Fruit fly (Drosophila melanogaster) whole organism, embryonic: ENCODE results near the gene Chd3.

Experiments
- Abd-B ChIP-seq: fragments of 200-800 bp; sonication (Bioruptor generic); optimal IDR thresholded peaks from 2 replicates; lab custom pipeline; 2018; ENCODE audit warnings: missing biosample characterization, mild to moderate bottlenecking, missing genetic modification characterization, moderate library complexity
- BEAF-32 ChIP-seq: fragments of 200-800 bp; sonication (Bioruptor generic); optimal IDR thresholded peaks from 3 replicates; lab custom pipeline; 2017; ENCODE audit warnings: missing biosample characterization, missing genetic modification characterization, mild to moderate bottlenecking, moderate library complexity, missing genetic modification reagents
- CG10209 ChIP-seq: fragments of 200-800 bp; sonication (Bioruptor generic); optimal IDR thresholded peaks from 3 replicates; lab custom pipeline; 2017; ENCODE audit warnings: missing biosample characterization, mild to moderate bottlenecking, missing genetic modification characterization, missing genetic modification reagents
- CG12071 ChIP-seq: fragments of 200-800 bp; sonication (Bioruptor generic); optimal IDR thresholded peaks from 3 replicates; lab custom pipeline; 2018; ENCODE audit warnings: missing biosample characterization, mild to moderate bottlenecking, missing genetic modification characterization
- CG12219 ChIP-seq: fragments of 200-800 bp; sonication (Bioruptor generic); optimal IDR thresholded peaks from 3 replicates; lab custom pipeline; 2018; ENCODE audit warnings: missing biosample characterization, mild to moderate bottlenecking, missing genetic modification characterization
- CG12744 ChIP-seq: fragments of 200-800 bp; sonication (Bioruptor generic); optimal IDR thresholded peaks from 2 replicates; lab custom pipeline; 2016; ENCODE audit warnings: missing biosample characterization, missing genetic modification characterization
- CG12769 ChIP-seq: fragments of 200-800 bp; sonication (Bioruptor generic); optimal IDR thresholded peaks from 2 replicates; lab custom pipeline; 2019; ENCODE audit warnings: missing biosample characterization, mild to moderate bottlenecking, missing genetic modification characterization, moderate library complexity
- CG13296 ChIP-seq: fragments of 200-800 bp; sonication (Bioruptor generic); optimal IDR thresholded peaks from 3 replicates; lab custom pipeline; 2018; ENCODE audit warnings: missing biosample characterization, mild to moderate bottlenecking, missing genetic modification characterization
- CG13424 ChIP-seq: fragments of 200-800 bp; sonication (Bioruptor generic); optimal IDR thresholded peaks from 2 replicates; lab custom pipeline; 2019; ENCODE audit warnings: missing biosample characterization, mild to moderate bottlenecking, missing genetic modification characterization, moderate library complexity
- CG13894 ChIP-seq: fragments of 200-800 bp; sonication (Bioruptor generic); optimal IDR thresholded peaks from 3 replicates; lab custom pipeline; 2018; ENCODE audit warnings: missing biosample characterization, mild to moderate bottlenecking, missing genetic modification characterization, moderate library complexity
- CG14667 ChIP-seq: fragments of 200-800 bp; sonication (Bioruptor generic); IDR thresholded peaks from 2 replicates; pipeline ENCODE4 v1.3.6; 2022; ENCODE audit warnings: missing biosample characterization, missing genetic modification characterization
- CG15269 ChIP-seq: fragments of 200-800 bp; sonication (Bioruptor generic); optimal IDR thresholded peaks from 2 replicates; lab custom pipeline; 2018; ENCODE audit warnings: missing biosample characterization, mild to moderate bottlenecking, missing genetic modification characterization, moderate library complexity
- CG18599 ChIP-seq: fragments of 200-800 bp; sonication (Bioruptor generic); optimal IDR thresholded peaks from 3 replicates; lab custom pipeline; 2017; ENCODE audit warnings: missing biosample characterization, missing genetic modification characterization, mild to moderate bottlenecking, moderate library complexity, missing genetic modification reagents
- CG2678 ChIP-seq: fragments of 200-800 bp; sonication (Bioruptor generic); optimal IDR thresholded peaks from 3 replicates; lab custom pipeline; 2019; ENCODE audit warnings: missing biosample characterization, mild to moderate bottlenecking, missing genetic modification characterization, moderate library complexity
- CG3281 ChIP-seq: fragments of 200-800 bp; sonication (Bioruptor generic); optimal IDR thresholded peaks from 3 replicates; lab custom pipeline; 2017; ENCODE audit warnings: missing biosample characterization, mild to moderate bottlenecking, missing genetic modification characterization
- CG5953 ChIP-seq: fragments of 200-800 bp; sonication (Bioruptor generic); IDR thresholded peaks from 2 replicates; pipeline ENCODE4 v1.3.6; 2022; ENCODE audit warnings: missing biosample characterization, missing genetic modification characterization
- CG6813 ChIP-seq: fragments of 200-800 bp; sonication (Bioruptor generic); optimal IDR thresholded peaks from 2 replicates; lab custom pipeline; 2017; ENCODE audit warnings: missing biosample characterization, missing genetic modification characterization, mild to moderate bottlenecking, moderate library complexity, missing genetic modification reagents
- CG8290 ChIP-seq, 3 experiments: fragments of 200-800 bp; sonication (Bioruptor generic); optimal IDR thresholded peaks; 2 replicates each; lab custom pipeline; 2016 to 2019; ENCODE audit warnings: missing biosample characterization in 3 of 3, missing genetic modification characterization in 3 of 3, mild to moderate bottlenecking in 2 of 3, moderate library complexity in 1 of 3
- CHES-1-like ChIP-seq: fragments of 200-800 bp; sonication (Bioruptor generic); optimal IDR thresholded peaks from 2 replicates; lab custom pipeline; 2016; ENCODE audit warnings: missing biosample characterization, missing genetic modification characterization
- Fer1 ChIP-seq: fragments of 200-800 bp; sonication (Bioruptor generic); optimal IDR thresholded peaks from 2 replicates; lab custom pipeline; 2017; ENCODE audit warnings: missing biosample characterization, mild to moderate bottlenecking, missing genetic modification characterization
- Hr51 ChIP-seq, 2 experiments: fragments of 200-800 bp; sonication (Bioruptor generic); optimal IDR thresholded peaks; 2 replicates in 1 of 2; 3 replicates in 1 of 2; lab custom pipeline; 2016 to 2018; ENCODE audit warnings: missing biosample characterization in 2 of 2, missing genetic modification characterization in 2 of 2, mild to moderate bottlenecking in 1 of 2, moderate library complexity in 1 of 2
- Max ChIP-seq: fragments of 200-800 bp; sonication (Bioruptor generic); optimal IDR thresholded peaks from 2 replicates; lab custom pipeline; 2016; ENCODE audit warnings: missing biosample characterization, mild to moderate bottlenecking, missing genetic modification characterization
- Med ChIP-seq: fragments of 200-800 bp; sonication (Bioruptor generic); peaks from one replicate; lab custom pipeline; 2016; ENCODE audit warnings: missing biosample characterization, missing genetic modification characterization, mild to moderate bottlenecking, inconsistent platforms, moderate library complexity
- Pdp1 ChIP-seq, 2 experiments: fragments of 200-800 bp; sonication (Bioruptor generic); optimal IDR thresholded peaks; 3 replicates each; lab custom pipeline; 2016; ENCODE audit warnings: missing biosample characterization in 2 of 2, missing genetic modification characterization in 2 of 2, mild to moderate bottlenecking in 1 of 2, moderate library complexity in 1 of 2
- Spps ChIP-seq: fragments of 200-800 bp; sonication (Bioruptor generic); optimal IDR thresholded peaks from 2 replicates; lab custom pipeline; 2018; ENCODE audit warnings: missing biosample characterization, mild to moderate bottlenecking, missing genetic modification characterization
- Sry-δ ChIP-seq: fragments of 200-800 bp; sonication (Bioruptor generic); optimal IDR thresholded peaks from 2 replicates; lab custom pipeline; 2016; ENCODE audit warnings: missing biosample characterization, missing genetic modification characterization
- gsb ChIP-seq: fragments of 200-800 bp; sonication (Bioruptor generic); IDR thresholded peaks from 2 replicates; pipeline ENCODE4 v1.3.6; 2022; ENCODE audit warnings: missing biosample characterization, missing genetic modification characterization
- gt ChIP-seq: fragments of 200-800 bp; sonication (Bioruptor generic); IDR thresholded peaks from 2 replicates; pipeline ENCODE4 v1.3.6; 2022; ENCODE audit warnings: missing biosample characterization, missing genetic modification characterization
- insv ChIP-seq, 2 experiments: fragments of 200-800 bp; sonication (Bioruptor generic); optimal IDR thresholded peaks; 3 replicates each; lab custom pipeline; 2016 to 2018; ENCODE audit warnings: missing biosample characterization in 2 of 2, missing genetic modification characterization in 2 of 2
- lov ChIP-seq, 2 experiments: fragments of 200-800 bp in 1 of 2; fragments of >200 bp in 1 of 2; sonication (Bioruptor generic) in 1 of 2; IDR thresholded peaks in 1 of 2; optimal IDR thresholded peaks in 1 of 2; 2 replicates in 1 of 2; 3 replicates in 1 of 2; pipeline versions ENCODE4 v1.3.6 to Lab custom; 2017 to 2022; ENCODE audit warnings: missing biosample characterization in 1 of 2, missing genetic modification characterization in 1 of 2
- nom ChIP-seq: fragments of 200-800 bp; sonication (Bioruptor generic); optimal IDR thresholded peaks from 2 replicates; lab custom pipeline; 2017; ENCODE audit warnings: missing biosample characterization, missing genetic modification characterization, mild to moderate bottlenecking, moderate library complexity, missing genetic modification reagents
- z ChIP-seq: fragments of 200-800 bp; sonication (Bioruptor generic); IDR thresholded peaks from 3 replicates; pipeline ENCODE4 v1.3.6; 2022; ENCODE audit warnings: missing biosample characterization, missing genetic modification characterization
- zen ChIP-seq: fragments of 200-800 bp; sonication (Bioruptor generic); optimal IDR thresholded peaks from 3 replicates; lab custom pipeline; 2018; ENCODE audit warnings: missing biosample characterization, mild to moderate bottlenecking, missing genetic modification characterization, moderate library complexity

The Chd3 gene

dm6 chr3L:19499334-19499733, 52.4 kb downstream of the Chd3 start:
- no peak for TF ChIP-seq CG6813 (GFP tag; lab: Kevin White, UChicago)
- no peak for TF ChIP-seq CG12744 (GFP tag; lab: Kevin White, UChicago)
- TF ChIP-seq zen: no peak
- no peak for TF ChIP-seq nom (GFP tag; lab: Kevin White, UChicago)
- no peak for TF ChIP-seq CG13424 (tag; lab: Kevin White, UChicago)
- TF ChIP-seq CG2678 (tag; lab: Kevin White, UChicago): peak; percentile 40
- no peak for TF ChIP-seq Spps (tag; lab: Kevin White, UChicago)
- no peak for TF ChIP-seq Pdp1 (GFP tag; optimal IDR thresholded peaks at IDR 0.05; lab: Kevin White, UChicago)
- no peak for TF ChIP-seq CG5953 (GFP tag; lab: Robert Waterston, UW)
- TF ChIP-seq Med (GFP tag; lab: Kevin White, UChicago): peak; percentile 62
- no peak for TF ChIP-seq CG8290 (GFP tag; optimal IDR thresholded peaks at IDR 0.05; lab: Kevin White, UChicago)
- TF ChIP-seq CG8290 (tag; optimal IDR thresholded peaks at IDR 0.05; lab: Kevin White, UChicago): peak in 1 of 2 experiments; percentile 27
- no peak for TF ChIP-seq gt (GFP tag; lab: Robert Waterston, UW)
- TF ChIP-seq CG12071 (GFP tag; lab: Kevin White, UChicago): no peak
- TF ChIP-seq CG14667 (GFP tag; lab: Robert Waterston, UW): no peak
- TF ChIP-seq CHES-1-like (GFP tag; lab: Kevin White, UChicago): no peak
- TF ChIP-seq CG12769 (tag; lab: Kevin White, UChicago): peak; percentile 21
- peak; percentile 26 for TF ChIP-seq CG15269
- TF ChIP-seq Fer1 (GFP tag; lab: Kevin White, UChicago): peak; percentile 2
- TF ChIP-seq CG18599 (GFP tag; lab: Kevin White, UChicago): no peak
- TF ChIP-seq z (GFP tag; lab: Robert Waterston, UW): no peak
- no peak for TF ChIP-seq insv (GFP tag; optimal IDR thresholded peaks at IDR 0.05; lab: Kevin White, UChicago)
- TF ChIP-seq lov (optimal IDR thresholded peaks at IDR 0.05; lab: Kevin White, UChicago): no peak
- no peak for TF ChIP-seq lov (GFP tag; IDR thresholded peaks at IDR 0.05; lab: Robert Waterston, UW)
- peak; percentile 22 for TF ChIP-seq CG3281 (GFP tag; lab: Kevin White, UChicago)
- TF ChIP-seq Max (GFP tag; lab: Kevin White, UChicago): no peak
- no peak for TF ChIP-seq Sry-δ (GFP tag; lab: Kevin White, UChicago)
- no peak for TF ChIP-seq CG12219 (GFP tag; lab: Kevin White, UChicago)
- no peak for TF ChIP-seq CG10209
- no peak for TF ChIP-seq Hr51 (GFP tag; optimal IDR thresholded peaks at IDR 0.05; lab: Kevin White, UChicago)
- TF ChIP-seq CG13894: peak; percentile 11
- TF ChIP-seq Abd-B: no peak
- peak; percentile 7 for TF ChIP-seq CG13296 (GFP tag; lab: Kevin White, UChicago)
- TF ChIP-seq gsb (GFP tag; lab: Robert Waterston, UW): 0 out of 2 replicates have a peak, but pooled peaks have one; percentile 21
- no peak for TF ChIP-seq BEAF-32 (GFP tag; lab: Kevin White, UChicago)
